Fruit fly (Drosophila melanogaster): Measurements from ENCODE around the gene CG9377.

CG9377 gene

dm6 chr2L:13378488-13378964, 17.2 kb upstream of the CG9377 start, which contains the start of the genes CG9302 and beta'COP (continued):
- TF ChIP-seq CG4318 (GFP tag; optimal IDR thresholded peaks at IDR 0.05) (no peak), CG11294 (GFP tag; IDR thresholded peaks at IDR 0.05) (peak; percentile 14; the same call in 1 of the 2 replicates), CG11902 (GFP tag; optimal IDR thresholded peaks at IDR 0.05) (peak; percentile 55)

- TF ChIP-seq CG16779 (tag; optimal IDR thresholded peaks at IDR 0.05), result no peak
Observed at dm6 chr2L:13376086-13376485, 14.7 kb upstream of the CG9377 start.

- TF ChIP-seq vri (GFP tag; optimal IDR thresholded peaks at IDR 0.05) (peak; percentile 92), CG3032 (tag; optimal IDR thresholded peaks at IDR 0.05) (peak; percentile 95), CG6792 (GFP tag; optimal IDR thresholded peaks at IDR 0.05) (peak; percentile 95), pdm3 (GFP tag; optimal IDR thresholded peaks at IDR 0.05) (peak; percentile 98), CG16779 (tag; optimal IDR thresholded peaks at IDR 0.05) (peak; percentile 87), Eip75B (GFP tag; optimal IDR thresholded peaks at IDR 0.05) (peak; percentile 97), eg (GFP tag; IDR thresholded peaks at IDR 0.05) (peak; percentile 90), Hr39 (GFP tag; optimal IDR thresholded peaks at IDR 0.05) (peak; percentile 99), svp (GFP tag) (no peak), Sox102F (GFP tag; optimal IDR thresholded peaks at IDR 0.05) (peak; percentile 97), dsx (GFP tag; optimal IDR thresholded peaks at IDR 0.05; ENCODE audit: poor library complexity, severe bottlenecking) (peak; percentile 83), Smox (GFP tag; optimal IDR thresholded peaks at IDR 0.05) (peak; percentile 97), Sox14 (GFP tag; optimal IDR thresholded peaks at IDR 0.05) (peak; percentile 98), acj6 (GFP tag; optimal IDR thresholded peaks at IDR 0.05) (peak; percentile 99), salr (GFP tag; optimal IDR thresholded peaks at IDR 0.05) (peak; percentile 88 to 98), esn (GFP tag; optimal IDR thresholded peaks at IDR 0.05) (peak; percentile 99), CG6808 (GFP tag; optimal IDR thresholded peaks at IDR 0.05) (peak; percentile 92), ss (GFP tag; optimal IDR thresholded peaks at IDR 0.05) (peak in 1 of 2 experiments; percentile 93), Blimp-1 (GFP tag; optimal IDR thresholded peaks at IDR 0.05) (peak; percentile 86), fd59A (GFP tag; optimal IDR thresholded peaks at IDR 0.05) (peak; percentile 94), cyc (GFP tag; optimal IDR thresholded peaks at IDR 0.05) (peak; percentile 99), dac (GFP tag; optimal IDR thresholded peaks at IDR 0.05) (peak; percentile 97), Sox15 (GFP tag; optimal IDR thresholded peaks at IDR 0.05) (peak; percentile 99), OdsH (GFP tag; optimal IDR thresholded peaks at IDR 0.05) (peak; percentile 99), Met (GFP tag; optimal IDR thresholded peaks at IDR 0.05) (peak; percentile 97), Ets21C (GFP tag; optimal IDR thresholded peaks at IDR 0.05) (peak; percentile 99), CG8632 (GFP tag; optimal IDR thresholded peaks at IDR 0.05) (peak; percentile 94), CG11294 (GFP tag; IDR thresholded peaks at IDR 0.05) (peak; percentile 93), CG6854 (GFP tag; optimal IDR thresholded peaks at IDR 0.05) (peak; percentile 82), Ets96B (tag; optimal IDR thresholded peaks at IDR 0.05) (peak; percentile 92), net (GFP tag; optimal IDR thresholded peaks at IDR 0.05) (peak; percentile 95), CG32006 (GFP tag; optimal IDR thresholded peaks at IDR 0.05) (peak; percentile 99), CG31627 (GFP tag; optimal IDR thresholded peaks at IDR 0.05) (peak; percentile 99), Eip78C (GFP tag) (peak; percentile 99), fd85E (GFP tag; optimal IDR thresholded peaks at IDR 0.05) (no peak), CG1621 (tag; optimal IDR thresholded peaks at IDR 0.05) (peak; percentile 83), CG7368 (GFP tag; optimal IDR thresholded peaks at IDR 0.05) (peak; percentile 92), Eip93F (GFP tag; optimal IDR thresholded peaks at IDR 0.05) (peak; percentile 62), CG6276 (GFP tag; optimal IDR thresholded peaks at IDR 0.05) (no peak), CG11762 (GFP tag; optimal IDR thresholded peaks at IDR 0.05; ENCODE audit: insufficient read depth) (peak; percentile 97), Gug (GFP tag; IDR thresholded peaks at IDR 0.05) (peak; percentile 95), CG8119 (GFP tag; IDR thresholded peaks at IDR 0.05) (peak; percentile 91), fkh (GFP tag; optimal IDR thresholded peaks at IDR 0.05) (peak; percentile 84), CG4318 (GFP tag; optimal IDR thresholded peaks at IDR 0.05) (peak; percentile 99)
Observed at dm6 chr2L:13373435-13374242, 12.3 kb upstream of the CG9377 start, which contains the start of the genes Bdp1 and CG6565. Gene Bdp1, minus strand, starts transcription at chr2L:13373890. Gene CG6565, plus strand, starts transcription at chr2L:13374019.

All from whole organism, prepupa.